ENCODE assay signal across 6 fruit fly cellular contexts in the genomic region with DNA sequence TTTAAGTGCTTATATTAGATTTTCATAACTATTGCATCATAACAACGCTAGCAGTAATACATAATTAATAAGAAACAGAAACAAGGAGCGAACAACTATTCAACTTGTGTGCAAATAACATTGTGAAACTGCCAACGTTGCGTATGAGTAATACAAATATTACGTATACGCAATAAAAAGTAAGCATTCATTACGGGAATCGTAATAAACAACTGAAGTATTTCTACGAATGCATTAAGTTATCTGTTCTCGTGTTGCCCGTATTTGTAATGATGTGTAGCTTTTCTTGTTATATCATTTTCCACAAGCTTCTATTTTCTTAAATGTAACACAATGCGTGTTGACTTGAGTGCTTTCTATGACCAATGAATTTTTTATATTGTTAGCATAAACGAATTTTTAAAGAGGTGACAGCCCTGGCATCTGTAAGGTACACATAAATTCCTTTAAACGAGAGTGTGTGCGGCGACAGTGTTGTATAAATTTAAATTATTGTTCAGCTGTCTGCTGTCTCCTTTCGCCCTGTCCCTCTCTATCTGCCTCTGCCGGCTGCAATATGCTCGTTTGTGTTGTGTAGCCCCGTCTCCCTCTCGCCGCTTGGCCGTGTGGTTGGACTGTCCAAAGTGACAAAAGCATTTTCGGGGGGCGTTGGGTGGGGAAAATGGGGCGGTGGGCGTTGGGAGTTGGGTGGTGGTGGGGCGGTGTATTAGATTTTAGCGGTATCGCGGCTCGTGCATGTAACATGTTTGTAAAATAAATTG.
TF ChIP-seq lines count a peak whose summit lies in the region.

No protein-coding gene starts in this region.

- no peak for TF ChIP-seq CTCF in whole organism, embryonic (GFP tag; optimal IDR thresholded peaks at IDR 0.05; lab: Kevin White, UChicago)

TF ChIP-seq in whole organism, 6 proteins besides CTCF, POLR2A, EP300 and RAD21:
- TF ChIP-seq Dll (optimal IDR thresholded peaks at IDR 0.05; lab: Kevin White, UChicago) = no peak
- TF ChIP-seq psq (optimal IDR thresholded peaks at IDR 0.05; lab: Kevin White, UChicago) = no peak
- peak; percentile 23 for TF ChIP-seq CG8478 (optimal IDR thresholded peaks at IDR 0.05; lab: Kevin White, UChicago)
- no peak for TF ChIP-seq EcR (GFP tag; optimal IDR thresholded peaks at IDR 0.05; lab: Kevin White, UChicago)
- TF ChIP-seq pan (optimal IDR thresholded peaks at IDR 0.05; lab: Kevin White, UChicago) = no peak

TF ChIP-seq in whole organism, adult, 20 proteins besides CTCF, POLR2A, EP300 and RAD21:
- TF ChIP-seq bab1 (GFP tag; optimal IDR thresholded peaks at IDR 0.05; lab: Kevin White, UChicago) = no peak
- TF ChIP-seq kay (GFP tag; lab: Kevin White, UChicago; ENCODE audit: borderline replicate concordance) = peak; percentile 71
- TF ChIP-seq cnc (optimal IDR thresholded peaks at IDR 0.05; lab: Kevin White, UChicago) = peak in 1 of 2 experiments; percentile 20
- peak; percentile 19 for TF ChIP-seq CG14711 (tag; optimal IDR thresholded peaks at IDR 0.05; lab: Kevin White, UChicago)
- peak; percentile 83 for TF ChIP-seq CG12768 (GFP tag; optimal IDR thresholded peaks at IDR 0.05; lab: Kevin White, UChicago)
TF ChIP-seq in whole organism, adult: peak in this region for 4.

TF ChIP-seq in whole organism, embryonic, 481 proteins besides CTCF, POLR2A, EP300 and RAD21 (continues in another document):
- TF ChIP-seq onecut (GFP tag; IDR thresholded peaks at IDR 0.05; lab: Robert Waterston, UW) (no peak), gfzf (GFP tag; optimal IDR thresholded peaks at IDR 0.05; lab: Kevin White, UChicago) (no peak), CG34422 (GFP tag; IDR thresholded peaks at IDR 0.05; lab: Robert Waterston, UW) (no peak), Scr (GFP tag; IDR thresholded peaks at IDR 0.05; lab: Robert Waterston, UW; ENCODE audit: partially characterized antibody) (0 out of 2 replicates have a peak, but pooled peaks have one; percentile 14), CG12391 (tag; optimal IDR thresholded peaks at IDR 0.05; lab: Kevin White, UChicago) (no peak), cg (GFP tag; optimal IDR thresholded peaks at IDR 0.05; lab: Kevin White, UChicago) (peak; percentile 55), sd (tag; optimal IDR thresholded peaks at IDR 0.05; lab: Kevin White, UChicago) (peak; percentile 68), bowl (GFP tag; IDR thresholded peaks at IDR 0.05; lab: Robert Waterston, UW) (no peak), maf-S (GFP tag; optimal IDR thresholded peaks at IDR 0.05; lab: Kevin White, UChicago) (no peak), Hr39 (optimal IDR thresholded peaks at IDR 0.05; lab: Kevin White, UChicago) (peak; percentile 42), CG2678 (tag; optimal IDR thresholded peaks at IDR 0.05; lab: Kevin White, UChicago) (no peak), otp (GFP tag; IDR thresholded peaks at IDR 0.05; lab: Robert Waterston, UW) (0 out of 3 replicates have a peak, but pooled peaks have one; percentile 23), Trl (optimal IDR thresholded peaks at IDR 0.05; lab: Kevin White, UChicago) (peak in 1 of 2 experiments; percentile 26), Trl (GFP tag; optimal IDR thresholded peaks at IDR 0.05; lab: Kevin White, UChicago) (no peak), Atf3 (GFP tag; optimal IDR thresholded peaks at IDR 0.05; lab: Kevin White, UChicago) (no peak), chinmo (GFP tag; IDR thresholded peaks at IDR 0.05; lab: Robert Waterston, UW; ENCODE audit: partially characterized antibody) (peak; percentile 84), sr (GFP tag; IDR thresholded peaks at IDR 0.05; lab: Robert Waterston, UW) (peak; percentile 87)

TF ChIP-seq in whole organism, prepupa, 60 proteins besides CTCF, POLR2A, EP300 and RAD21 (continues in another document):
- TF ChIP-seq Ets96B (tag; optimal IDR thresholded peaks at IDR 0.05; lab: Kevin White, UChicago) (no peak), topi (GFP tag; optimal IDR thresholded peaks at IDR 0.05; lab: Kevin White, UChicago) (peak; percentile 1), CG6163 (GFP tag; IDR thresholded peaks at IDR 0.05; lab: Robert Waterston, UW) (no peak), Eip78C (GFP tag; lab: Kevin White, UChicago) (peak; percentile 59), CG15336 (GFP tag; IDR thresholded peaks at IDR 0.05; lab: Robert Waterston, UW) (peak; percentile 6; the same call in 1 of the 2 replicates), Sox102F (GFP tag; optimal IDR thresholded peaks at IDR 0.05; lab: Kevin White, UChicago) (peak; percentile 15), Blimp-1 (GFP tag; optimal IDR thresholded peaks at IDR 0.05; lab: Kevin White, UChicago) (no peak), spab (GFP tag; optimal IDR thresholded peaks at IDR 0.05; lab: Kevin White, UChicago) (no peak), vri (GFP tag; optimal IDR thresholded peaks at IDR 0.05; lab: Kevin White, UChicago) (peak; percentile 22), CG8632 (GFP tag; optimal IDR thresholded peaks at IDR 0.05; lab: Kevin White, UChicago) (no peak), CG3032 (tag; optimal IDR thresholded peaks at IDR 0.05; lab: Kevin White, UChicago) (no peak), CG31627 (GFP tag; optimal IDR thresholded peaks at IDR 0.05; lab: Kevin White, UChicago) (peak; percentile 19), CG6276 (GFP tag; optimal IDR thresholded peaks at IDR 0.05; lab: Kevin White, UChicago) (no peak), CG7368 (GFP tag; optimal IDR thresholded peaks at IDR 0.05; lab: Kevin White, UChicago) (no peak), Ets21C (GFP tag; optimal IDR thresholded peaks at IDR 0.05; lab: Kevin White, UChicago) (no peak), CG6808 (GFP tag; optimal IDR thresholded peaks at IDR 0.05; lab: Kevin White, UChicago) (no peak), ss (GFP tag; optimal IDR thresholded peaks at IDR 0.05; lab: Kevin White, UChicago) (no peak), CG32006 (GFP tag; optimal IDR thresholded peaks at IDR 0.05; lab: Kevin White, UChicago) (peak; percentile 4), esn (GFP tag; optimal IDR thresholded peaks at IDR 0.05; lab: Kevin White, UChicago) (peak; percentile 19)

TF ChIP-seq in whole organism, pupa, 21 proteins besides CTCF, POLR2A, EP300 and RAD21:
- TF ChIP-seq CG8159 (tag; optimal IDR thresholded peaks at IDR 0.05; lab: Kevin White, UChicago) = no peak
- TF ChIP-seq CG12605 (GFP tag; IDR thresholded peaks at IDR 0.05; lab: Robert Waterston, UW) = no peak
- TF ChIP-seq Pif1A (GFP tag; optimal IDR thresholded peaks at IDR 0.05; lab: Kevin White, UChicago) = peak; percentile 4
- TF ChIP-seq CG8301 (tag; optimal IDR thresholded peaks at IDR 0.05; lab: Kevin White, UChicago) = no peak
- TF ChIP-seq CG32121 (GFP tag; IDR thresholded peaks at IDR 0.05; lab: Robert Waterston, UW) = peak; percentile 55; the same call in 1 of the 2 replicates
- TF ChIP-seq Ets98B (GFP tag; IDR thresholded peaks at IDR 0.05; lab: Robert Waterston, UW) = no peak
- TF ChIP-seq Snoo (tag; optimal IDR thresholded peaks at IDR 0.05; lab: Kevin White, UChicago) = no peak
- no peak for TF ChIP-seq CG14655 (GFP tag; optimal IDR thresholded peaks at IDR 0.05; lab: Kevin White, UChicago)

TF ChIP-seq in whole organism, wandering third instar larva, 38 proteins besides CTCF, POLR2A, EP300 and RAD21:
- TF ChIP-seq dmrt93B (GFP tag; optimal IDR thresholded peaks at IDR 0.05; lab: Kevin White, UChicago) = no peak
- no peak for TF ChIP-seq pan (optimal IDR thresholded peaks at IDR 0.05; lab: Kevin White, UChicago)
- TF ChIP-seq fru (GFP tag; optimal IDR thresholded peaks at IDR 0.05; lab: Kevin White, UChicago) = peak; percentile 9
- no peak for TF ChIP-seq lola (GFP tag; optimal IDR thresholded peaks at IDR 0.05; lab: Kevin White, UChicago)
- TF ChIP-seq Rel (GFP tag; optimal IDR thresholded peaks at IDR 0.05; lab: Kevin White, UChicago) = no peak
- peak; percentile 66 for TF ChIP-seq Rel (tag; optimal IDR thresholded peaks at IDR 0.05; lab: Kevin White, UChicago)
